Worm (Caenorhabditis elegans) whole organism, L4 larva: ENCODE data around the gene T12E12.6.

Source experiments
- D1046.2 ChIP-seq: fragments of 200-800 bp; sonication (Bioruptor generic); IDR thresholded peaks from 2 replicates; pipeline ENCODE4 v1.3.6; 2022; ENCODE audit warnings: missing genetic modification characterization, missing compliant biosample characterization
- F10B5.3 ChIP-seq: sonication (generic microtip); optimal IDR thresholded peaks from 2 replicates; lab custom pipeline; 2016; ENCODE audit warnings: mild to moderate bottlenecking, missing genetic modification characterization, missing compliant biosample characterization
- F44E2.7 ChIP-seq: fragments of 200-800 bp; sonication (Bioruptor generic); IDR thresholded peaks from 2 replicates; pipeline ENCODE4 v2.1.2; 2022; ENCODE audit warnings: missing genetic modification characterization, missing compliant biosample characterization
- F49E8.2 ChIP-seq: sonication (generic microtip); optimal IDR thresholded peaks from 2 replicates; lab custom pipeline; 2016; ENCODE audit warnings: missing compliant biosample characterization, mild to moderate bottlenecking, missing genetic modification characterization, borderline replicate concordance
- T20F7.1 ChIP-seq: fragments of 200-800 bp; sonication (Bioruptor generic); optimal IDR thresholded peaks from 2 replicates; lab custom pipeline; 2018; ENCODE audit warnings: mild to moderate bottlenecking, missing genetic modification characterization, missing compliant biosample characterization
- T26A8.4 ChIP-seq: fragments of 200-800 bp; sonication (Bioruptor generic); IDR thresholded peaks from 2 replicates; pipeline ENCODE4 v1.3.6; 2022; ENCODE audit warnings: missing genetic modification characterization, missing compliant biosample characterization
- Y48G9A.11 ChIP-seq: fragments of 200-800 bp; sonication (Bioruptor generic); IDR thresholded peaks from 2 replicates; pipeline ENCODE4 v1.3.6; 2022; ENCODE audit warnings: missing genetic modification reagents, missing genetic modification characterization, missing compliant biosample characterization
- Y5F2A.4 ChIP-seq: fragments of 200-800 bp; sonication (Bioruptor generic); optimal IDR thresholded peaks from 2 replicates; lab custom pipeline; 2018; ENCODE audit warnings: mild to moderate bottlenecking, missing genetic modification characterization, missing compliant biosample characterization
- ZK546.5 ChIP-seq, 2 experiments: sonication (generic microtip); optimal IDR thresholded peaks; 2 replicates each; lab custom pipeline; 2017; ENCODE audit warnings: missing biosample characterization in 2 of 2, missing genetic modification characterization in 2 of 2
- ama-1 ChIP-seq: fragments of 150-350 bp; optimal IDR thresholded peaks from 2 replicates; lab custom pipeline; 2014; ENCODE audit warnings: inconsistent platforms, mixed read lengths
- attf-4 ChIP-seq: sonication (generic microtip); optimal IDR thresholded peaks from 3 replicates; lab custom pipeline; 2017; ENCODE audit warnings: missing biosample characterization, missing genetic modification characterization
- ceh-32 ChIP-seq: sonication (generic microtip); optimal IDR thresholded peaks from 2 replicates; lab custom pipeline; 2016; ENCODE audit warnings: mild to moderate bottlenecking, missing genetic modification characterization, missing compliant biosample characterization; ENCODE audit not compliant: poor library complexity
- ceh-62 ChIP-seq: sonication (generic microtip); optimal IDR thresholded peaks from 2 replicates; lab custom pipeline; 2017; ENCODE audit warnings: missing biosample characterization, missing genetic modification characterization
- ceh-82 ChIP-seq: sonication (generic microtip); optimal IDR thresholded peaks from 2 replicates; lab custom pipeline; 2017; ENCODE audit warnings: missing biosample characterization, missing genetic modification characterization
- ces-1 ChIP-seq: fragments of 150-350 bp; sonication (generic microtip); optimal IDR thresholded peaks from 4 replicates; lab custom pipeline; 2014; ENCODE audit warnings: missing biosample characterization, missing genetic modification reagents, missing genetic modification characterization
- cey-2 ChIP-seq: sonication (generic microtip); optimal IDR thresholded peaks from 3 replicates; lab custom pipeline; 2017; ENCODE audit warnings: missing genetic modification characterization, mild to moderate bottlenecking, missing compliant biosample characterization, antibody characterized with exemption, borderline replicate concordance; ENCODE audit not compliant: insufficient read depth
- ctbp-1 ChIP-seq: fragments of 200-800 bp; sonication (Bioruptor generic); IDR thresholded peaks from 2 replicates; pipeline ENCODE4 v1.3.6; 2022; ENCODE audit warnings: missing genetic modification reagents, missing genetic modification characterization, missing compliant biosample characterization
- daf-16 ChIP-seq, 3 experiments: sonication (generic microtip); optimal IDR thresholded peaks; 2 replicates each; lab custom pipeline; 2016 to 2017; ENCODE audit warnings: missing genetic modification characterization in 3 of 3, missing genetic modification reagents in 3 of 3, mild to moderate bottlenecking in 2 of 3, missing compliant biosample characterization in 2 of 3, missing biosample characterization in 1 of 3, moderate library complexity in 1 of 3
- dmd-6 ChIP-seq: fragments of 200-800 bp; sonication (Bioruptor generic); IDR thresholded peaks from 2 replicates; pipeline ENCODE4 v1.3.6; 2022; ENCODE audit warnings: missing genetic modification reagents, missing genetic modification characterization, missing compliant biosample characterization
- dmd-8 ChIP-seq: fragments of 200-800 bp; sonication (Bioruptor generic); IDR thresholded peaks from 2 replicates; pipeline ENCODE4 v1.3.6; 2022; ENCODE audit warnings: missing genetic modification characterization, missing compliant biosample characterization
- dve-1 ChIP-seq: sonication (generic microtip); optimal IDR thresholded peaks from 2 replicates; lab custom pipeline; 2017; ENCODE audit warnings: antibody characterized with exemption, mild to moderate bottlenecking, missing genetic modification characterization, missing compliant biosample characterization; ENCODE audit not compliant: insufficient read depth
- fkh-10 ChIP-seq: fragments of 150-350 bp; optimal IDR thresholded peaks from 2 replicates; lab custom pipeline; 2014; ENCODE audit warnings: missing biosample characterization, missing genetic modification reagents, missing genetic modification characterization
- gei-8 ChIP-seq: fragments of 200-800 bp; sonication (Bioruptor generic); optimal IDR thresholded peaks from 2 replicates; lab custom pipeline; 2018; ENCODE audit warnings: mild to moderate bottlenecking, missing genetic modification characterization, missing compliant biosample characterization
- lim-7 ChIP-seq: fragments of 200-800 bp; sonication (Bioruptor generic); IDR thresholded peaks from 2 replicates; pipeline ENCODE4 v1.3.6; 2022; ENCODE audit warnings: missing genetic modification characterization, missing compliant biosample characterization
- lin-13 ChIP-seq: fragments of 150-350 bp; optimal IDR thresholded peaks from 2 replicates; lab custom pipeline; 2014; ENCODE audit warnings: missing biosample characterization, missing genetic modification reagents, missing genetic modification characterization
- lin-15B ChIP-seq: fragments of 150-350 bp; sonication (generic microtip); optimal IDR thresholded peaks from 3 replicates; lab custom pipeline; 2014; ENCODE audit warnings: missing biosample characterization, missing genetic modification characterization
- lir-3 ChIP-seq: sonication (generic microtip); optimal IDR thresholded peaks from 2 replicates; lab custom pipeline; 2016; ENCODE audit warnings: mild to moderate bottlenecking, missing genetic modification characterization, missing compliant biosample characterization
- lsy-2 ChIP-seq, 2 experiments: fragments of 150-350 bp in 1 of 2; sonication (generic microtip) in 1 of 2; optimal IDR thresholded peaks; 2 replicates each; lab custom pipeline; 2014 to 2017; ENCODE audit warnings: missing biosample characterization in 2 of 2, missing genetic modification characterization in 2 of 2
- madf-5 ChIP-seq, 2 experiments: fragments of 200-800 bp; sonication (Bioruptor generic); IDR thresholded peaks; 2 replicates each; pipeline ENCODE4 v1.3.6; 2022; ENCODE audit warnings: missing compliant biosample characterization in 2 of 2, missing genetic modification characterization in 2 of 2
- madf-9 ChIP-seq: fragments of 200-800 bp; sonication (Bioruptor generic); conservative IDR thresholded peaks from 2 replicates; pipeline ENCODE4 v1.3.6; 2022; ENCODE audit warnings: missing genetic modification reagents, missing genetic modification characterization, missing compliant biosample characterization
- mes-2 ChIP-seq: sonication (generic microtip); optimal IDR thresholded peaks from 2 replicates; lab custom pipeline; 2016; ENCODE audit warnings: missing genotype, mild to moderate bottlenecking, missing genetic modification characterization, missing compliant biosample characterization; ENCODE audit not compliant: poor library complexity, severe bottlenecking
- nhr-10 ChIP-seq: fragments of 150-350 bp; optimal IDR thresholded peaks from 2 replicates; lab custom pipeline; 2014; ENCODE audit warnings: missing biosample characterization, missing genetic modification characterization
- nhr-102 ChIP-seq: sonication (generic microtip); optimal IDR thresholded peaks from 2 replicates; lab custom pipeline; 2016; ENCODE audit warnings: mild to moderate bottlenecking, missing genetic modification characterization, moderate library complexity, missing compliant biosample characterization
- nhr-11 ChIP-seq: fragments of 150-350 bp; optimal IDR thresholded peaks from 2 replicates; lab custom pipeline; 2014; ENCODE audit warnings: missing biosample characterization, missing genetic modification characterization
- nhr-111 ChIP-seq: fragments of 200-800 bp; sonication (Bioruptor generic); optimal IDR thresholded peaks from 2 replicates; lab custom pipeline; 2018; ENCODE audit warnings: mild to moderate bottlenecking, missing genetic modification characterization, missing compliant biosample characterization
- nhr-28 ChIP-seq: fragments of 150-350 bp; optimal IDR thresholded peaks from 2 replicates; lab custom pipeline; 2014; ENCODE audit warnings: missing biosample characterization, missing genetic modification characterization
- nhr-77 ChIP-seq: fragments of 150-350 bp; optimal IDR thresholded peaks from 2 replicates; lab custom pipeline; 2014; ENCODE audit warnings: missing biosample characterization, missing genetic modification characterization
- pha-4 ChIP-seq, 2 experiments: fragments of 150-350 bp in 1 of 2; fragments of 200-800 bp in 1 of 2; sonication (Bioruptor generic) in 1 of 2; IDR thresholded peaks in 1 of 2; optimal IDR thresholded peaks in 1 of 2; 2 replicates each; pipeline versions ENCODE4 v1.3.6 to Lab custom; 2014 to 2022; ENCODE audit warnings: missing genetic modification characterization in 2 of 2, missing genetic modification reagents in 2 of 2, missing biosample characterization in 1 of 2, missing compliant biosample characterization in 1 of 2
- php-3 ChIP-seq: fragments of 200-800 bp; sonication (Bioruptor generic); IDR thresholded peaks from 2 replicates; pipeline ENCODE4 v1.3.6; 2022; ENCODE audit warnings: missing genetic modification reagents, missing genetic modification characterization, missing compliant biosample characterization
- pqm-1 ChIP-seq: sonication (generic microtip); optimal IDR thresholded peaks from 2 replicates; lab custom pipeline; 2017; ENCODE audit warnings: missing biosample characterization, missing genetic modification characterization
- rbr-2 ChIP-seq: sonication (generic microtip); optimal IDR thresholded peaks from 2 replicates; lab custom pipeline; 2016; ENCODE audit warnings: missing genotype, missing genetic modification characterization, missing compliant biosample characterization
- spr-1 ChIP-seq: sonication (generic microtip); optimal IDR thresholded peaks from 2 replicates; lab custom pipeline; 2016; ENCODE audit warnings: mild to moderate bottlenecking, missing genetic modification characterization, missing compliant biosample characterization
- tag-97 ChIP-seq: fragments of 200-800 bp; sonication (Bioruptor generic); IDR thresholded peaks from 2 replicates; pipeline ENCODE4 v1.3.6; 2022; ENCODE audit warnings: missing genetic modification characterization, missing compliant biosample characterization
- unc-39 ChIP-seq: sonication (generic microtip); optimal IDR thresholded peaks from 2 replicates; lab custom pipeline; 2017; ENCODE audit warnings: missing biosample characterization, missing genetic modification characterization
- ztf-11 ChIP-seq: fragments of 150-350 bp; optimal IDR thresholded peaks from 2 replicates; lab custom pipeline; 2014; ENCODE audit warnings: missing biosample characterization, missing genetic modification characterization
- ztf-7 ChIP-seq: fragments of 150-350 bp; optimal IDR thresholded peaks from 2 replicates; lab custom pipeline; 2014; ENCODE audit warnings: missing biosample characterization, missing genetic modification characterization

Gene T12E12.6

ce11 chrIV:5548843-5549242 lies 25.1 kb downstream of the T12E12.6 start (continued):
- TF ChIP-seq F44E2.7 = no peak
- peak; percentile 50 for TF ChIP-seq nhr-77 (tag; lab: Kevin White, UChicago)
- no peak; the same call in 1 of the 2 replicates for TF ChIP-seq ctbp-1 (GFP tag; lab: Robert Waterston, UW)
- TF ChIP-seq rbr-2 (tag; lab: Kevin White, UChicago) = peak; percentile 50
- TF ChIP-seq F49E8.2 = no peak
- TF ChIP-seq daf-16 (GFP tag; optimal IDR thresholded peaks at IDR 0.05; lab: Kevin White, UChicago) = no peak
- no peak for TF ChIP-seq daf-16 (tag; optimal IDR thresholded peaks at IDR 0.05; lab: Kevin White, UChicago)
- peak; percentile 49 for TF ChIP-seq fkh-10
- no peak for TF ChIP-seq gei-8 (GFP tag; lab: Kevin White, UChicago)
- TF ChIP-seq Y48G9A.11 (GFP tag; lab: Robert Waterston, UW) = no peak
- no peak for TF ChIP-seq nhr-10 (tag; lab: Kevin White, UChicago)
- no peak for TF ChIP-seq madf-9 (GFP tag; lab: Robert Waterston, UW)
- no peak for TF ChIP-seq madf-5 (GFP tag; IDR thresholded peaks at IDR 0.05; lab: Robert Waterston, UW)
- TF ChIP-seq dmd-6 = peak; percentile 41; the same call in 1 of the 2 replicates
- peak; percentile 65 for TF ChIP-seq dve-1 (tag; lab: Kevin White, UChicago)
- TF ChIP-seq lir-3 (tag; lab: Kevin White, UChicago) = no peak
- TF ChIP-seq lsy-2 (tag; optimal IDR thresholded peaks at IDR 0.05; lab: Kevin White, UChicago) = peak in 1 of 2 experiments; percentile 71
- no peak for TF ChIP-seq ZK546.5 (tag; optimal IDR thresholded peaks at IDR 0.05; lab: Kevin White, UChicago)
- TF ChIP-seq ztf-11 (tag; lab: Kevin White, UChicago) = no peak
- TF ChIP-seq D1046.2 (GFP tag; lab: Robert Waterston, UW) = no peak
- TF ChIP-seq ceh-32 (tag; lab: Kevin White, UChicago) = no peak
- TF ChIP-seq pha-4 (GFP tag; IDR thresholded peaks at IDR 0.05; lab: Robert Waterston, UW) = no peak
- peak; percentile 32 for TF ChIP-seq pha-4 (tag; optimal IDR thresholded peaks at IDR 0.05; lab: Kevin White, UChicago)
- no peak for TF ChIP-seq lin-13 (GFP tag; lab: Kevin White, UChicago)
- no peak for TF ChIP-seq ceh-82 (tag; lab: Kevin White, UChicago)
- no peak for TF ChIP-seq lin-15B
- no peak for TF ChIP-seq ces-1 (GFP tag; lab: Kevin White, UChicago)
- TF ChIP-seq cey-2 (tag; lab: Kevin White, UChicago) = peak; percentile 26
- no peak for TF ChIP-seq nhr-102 (tag; lab: Kevin White, UChicago)
- peak; percentile 16 for TF ChIP-seq nhr-11
- TF ChIP-seq spr-1 = no peak
- TF ChIP-seq T26A8.4 = peak; percentile 38; the same call in 1 of the 2 replicates
- TF ChIP-seq ama-1 (lab: Kevin White, UChicago) = no peak
- TF ChIP-seq mes-2 = peak; percentile 90
- TF ChIP-seq attf-4 (tag; lab: Kevin White, UChicago) = no peak
- TF ChIP-seq lim-7 = no peak
- TF ChIP-seq tag-97 = no peak
- TF ChIP-seq pqm-1 = peak; percentile 47
- no peak for TF ChIP-seq php-3 (GFP tag; lab: Robert Waterston, UW)
- no peak for TF ChIP-seq dmd-8 (GFP tag; lab: Robert Waterston, UW)
- TF ChIP-seq T20F7.1 (GFP tag; lab: Kevin White, UChicago) = no peak
- TF ChIP-seq nhr-111 (GFP tag; lab: Kevin White, UChicago) = no peak
- no peak for TF ChIP-seq Y5F2A.4
- no peak for TF ChIP-seq ceh-62
- TF ChIP-seq F10B5.3 (tag; lab: Kevin White, UChicago) = no peak
- TF ChIP-seq unc-39 (tag; lab: Kevin White, UChicago) = no peak
- TF ChIP-seq ztf-7 (tag; lab: Kevin White, UChicago) = no peak
- peak; percentile 54 for TF ChIP-seq nhr-28
- TF ChIP-seq, all 104 proteins: peak for 25
